Fruit fly (Drosophila melanogaster): Measurements from ENCODE around the gene CG14841.
A peak's percentile ranks its signal among the peaks of the same experiment; 100 is the strongest.

The CG14841 gene

dm6 chr3R:14278523-14279303 lies 16.5 kb upstream of the CG14841 start (continued):
- TF ChIP-seq Sry-δ (GFP tag; optimal IDR thresholded peaks at IDR 0.05) (peak; percentile 35), chn (GFP tag; optimal IDR thresholded peaks at IDR 0.05) (no peak), CG9609 (GFP tag; optimal IDR thresholded peaks at IDR 0.05) (peak; percentile 15), br (optimal IDR thresholded peaks at IDR 0.05) (no peak), Sry-β (GFP tag; optimal IDR thresholded peaks at IDR 0.05) (peak; percentile 96), CTCF (GFP tag; optimal IDR thresholded peaks at IDR 0.05) (no peak), CG17612 (GFP tag; IDR thresholded peaks at IDR 0.05) (no peak), ind (GFP tag; optimal IDR thresholded peaks at IDR 0.05) (no peak), chm (GFP tag; IDR thresholded peaks at IDR 0.05) (0 out of 2 replicates have a peak, but pooled peaks have one; percentile 41), BtbVII (GFP tag; optimal IDR thresholded peaks at IDR 0.05) (no peak), nom (GFP tag; optimal IDR thresholded peaks at IDR 0.05) (peak; percentile 95), hkb (optimal IDR thresholded peaks at IDR 0.05) (no peak), hkb (GFP tag; IDR thresholded peaks at IDR 0.05) (no peak; the same call in 1 of the 2 replicates), CG13424 (tag; optimal IDR thresholded peaks at IDR 0.05) (no peak), insv (GFP tag; optimal IDR thresholded peaks at IDR 0.05) (no peak), seq (GFP tag; IDR thresholded peaks at IDR 0.05) (no peak), sr (GFP tag; IDR thresholded peaks at IDR 0.05) (no peak), vfl (GFP tag; optimal IDR thresholded peaks at IDR 0.05) (no peak), CG6654 (GFP tag; optimal IDR thresholded peaks at IDR 0.05) (no peak), gce (GFP tag; IDR thresholded peaks at IDR 0.05) (no peak), Blimp-1 (GFP tag; optimal IDR thresholded peaks at IDR 0.05) (no peak), Dek (tag; optimal IDR thresholded peaks at IDR 0.05) (no peak), CG7928 (GFP tag; optimal IDR thresholded peaks at IDR 0.05) (no peak), slp2 (GFP tag; optimal IDR thresholded peaks at IDR 0.05) (no peak), lmd (GFP tag; IDR thresholded peaks at IDR 0.05) (no peak), Nf-YB (GFP tag; optimal IDR thresholded peaks at IDR 0.05) (no peak), Nf-YA (GFP tag; IDR thresholded peaks at IDR 0.05) (no peak), Bdp1 (GFP tag; optimal IDR thresholded peaks at IDR 0.05) (no peak), CG3838 (GFP tag; optimal IDR thresholded peaks at IDR 0.05) (no peak), B-H2 (GFP tag; optimal IDR thresholded peaks at IDR 0.05) (no peak), CG8359 (GFP tag; optimal IDR thresholded peaks at IDR 0.05; ENCODE audit: borderline replicate concordance) (no peak), Fer3 (tag; optimal IDR thresholded peaks at IDR 0.05) (no peak), CG15073 (GFP tag; optimal IDR thresholded peaks at IDR 0.05) (no peak), CG15514 (GFP tag; optimal IDR thresholded peaks at IDR 0.05) (peak; percentile 19), crol (GFP tag; IDR thresholded peaks at IDR 0.05) (no peak), bsh (GFP tag; optimal IDR thresholded peaks at IDR 0.05) (peak in 1 of 2 experiments; percentile 70), pzg (GFP tag; optimal IDR thresholded peaks at IDR 0.05) (no peak), oc (tag; optimal IDR thresholded peaks at IDR 0.05) (no peak), CG18599 (GFP tag; optimal IDR thresholded peaks at IDR 0.05) (no peak), vnd (GFP tag; IDR thresholded peaks at IDR 0.05; ENCODE audit: partially characterized antibody) (no peak), crc (GFP tag; optimal IDR thresholded peaks at IDR 0.05) (no peak), otp (GFP tag; IDR thresholded peaks at IDR 0.05) (no peak), CG12104 (GFP tag; optimal IDR thresholded peaks at IDR 0.05) (no peak), pfk (GFP tag; optimal IDR thresholded peaks at IDR 0.05) (no peak), gsb-n (tag; optimal IDR thresholded peaks at IDR 0.05) (no peak), p53 (GFP tag; optimal IDR thresholded peaks at IDR 0.05) (no peak), Mad (GFP tag; optimal IDR thresholded peaks at IDR 0.05) (no peak), CG14710 (tag; optimal IDR thresholded peaks at IDR 0.05) (no peak), ara (GFP tag; IDR thresholded peaks at IDR 0.05) (no peak), CG6854 (GFP tag; optimal IDR thresholded peaks at IDR 0.05) (no peak), CG32532 (GFP tag; IDR thresholded peaks at IDR 0.05) (no peak; the same call in 1 of the 2 replicates)

Measured in whole organism, embryonic.